Fruit fly (Drosophila melanogaster): ENCODE measurements around the gene mrt.
A peak's percentile ranks its signal among the peaks of the same experiment; 100 is the strongest.

mrt gene

DNA sequence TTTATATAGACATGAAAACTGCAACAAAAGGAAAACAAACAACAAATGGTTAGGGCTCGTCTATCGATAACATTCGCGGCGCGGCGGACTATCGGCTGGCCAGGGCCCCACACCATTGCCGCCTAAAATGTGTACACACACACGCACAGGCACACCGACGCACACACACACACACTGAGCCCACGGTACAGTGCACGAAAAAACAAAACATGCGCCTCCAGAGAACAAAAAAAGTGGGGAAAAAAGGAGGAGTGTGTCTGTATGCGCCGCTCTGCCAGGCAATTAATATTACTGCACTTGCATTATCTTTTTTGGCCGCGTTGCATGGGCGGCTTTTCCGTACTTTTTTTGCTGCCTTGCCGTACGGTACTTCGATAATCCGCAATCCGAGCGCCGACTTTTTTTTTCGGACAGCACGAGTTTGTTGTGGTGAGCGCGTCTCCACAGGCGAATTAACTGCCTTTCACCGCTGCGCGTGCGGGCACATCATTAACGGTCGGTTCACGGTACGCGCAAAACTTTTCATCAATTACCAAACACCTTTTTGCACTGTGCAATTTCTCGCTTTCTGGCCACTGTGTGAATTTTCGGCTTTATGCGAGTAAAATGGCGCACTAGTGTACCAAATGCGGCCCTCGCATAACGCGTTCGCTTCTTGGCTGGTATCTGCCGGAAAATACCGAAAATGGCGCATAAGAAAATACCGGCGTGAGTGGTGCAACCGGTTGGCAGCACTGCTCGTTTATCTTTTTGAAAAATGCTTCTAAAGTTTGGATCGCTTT is 18.8 kb downstream of the mrt start, which contains the start of gene woc (continued):
- TF ChIP-seq CG14014 (GFP tag; IDR thresholded peaks at IDR 0.05): peak; percentile 45; the same call in 1 of the 2 replicates
- no peak for TF ChIP-seq H2.0 (GFP tag; IDR thresholded peaks at IDR 0.05)
- no peak for TF ChIP-seq CG13894 (tag; optimal IDR thresholded peaks at IDR 0.05)
- peak; percentile 66 for TF ChIP-seq CG7556 (GFP tag; optimal IDR thresholded peaks at IDR 0.05)
- TF ChIP-seq ken (GFP tag; IDR thresholded peaks at IDR 0.05): no peak; the same call in 2 of the 3 replicates
- peak; percentile 74 for TF ChIP-seq CG4617 (GFP tag; optimal IDR thresholded peaks at IDR 0.05; ENCODE audit: borderline replicate concordance)
- peak; percentile 73 for TF ChIP-seq CG30403 (GFP tag; optimal IDR thresholded peaks at IDR 0.05)
- TF ChIP-seq ci (GFP tag; IDR thresholded peaks at IDR 0.05): peak; percentile 69; the same call in 2 of the 3 replicates
- TF ChIP-seq fu2 (GFP tag; optimal IDR thresholded peaks at IDR 0.05): peak; percentile 81
- TF ChIP-seq wdn (GFP tag; IDR thresholded peaks at IDR 0.05): peak; percentile 69
- no peak for TF ChIP-seq CG13296 (GFP tag; optimal IDR thresholded peaks at IDR 0.05)
- TF ChIP-seq CG9727 (GFP tag; optimal IDR thresholded peaks at IDR 0.05): peak; percentile 64
- no peak for TF ChIP-seq CG43689 (GFP tag; IDR thresholded peaks at IDR 0.05)
- peak; percentile 3 for TF ChIP-seq CG7987 (GFP tag; optimal IDR thresholded peaks at IDR 0.05)
- no peak for TF ChIP-seq CG17612 (GFP tag; IDR thresholded peaks at IDR 0.05)
- TF ChIP-seq CG6175 (GFP tag; IDR thresholded peaks at IDR 0.05): no peak
- peak; percentile 26; the same call in 1 of the 2 replicates for TF ChIP-seq CG11696 (GFP tag; IDR thresholded peaks at IDR 0.05)
- peak; percentile 89 for TF ChIP-seq bbx (GFP tag; IDR thresholded peaks at IDR 0.05; ENCODE audit: partially characterized antibody)
- TF ChIP-seq CG13123 (GFP tag; optimal IDR thresholded peaks at IDR 0.05): no peak
- TF ChIP-seq HmgZ (tag; optimal IDR thresholded peaks at IDR 0.05): peak; percentile 49
- TF ChIP-seq HLH3B (GFP tag; IDR thresholded peaks at IDR 0.05): peak; percentile 52; the same call in 1 of the 2 replicates
- peak; percentile 91 for TF ChIP-seq D (optimal IDR thresholded peaks at IDR 0.05)
- no peak for TF ChIP-seq D (GFP tag; optimal IDR thresholded peaks at IDR 0.05)
- TF ChIP-seq Drgx (GFP tag; IDR thresholded peaks at IDR 0.05): peak; percentile 74
- TF ChIP-seq CG33557 (GFP tag; optimal IDR thresholded peaks at IDR 0.05): no peak
- peak; percentile 85 for TF ChIP-seq HLH4C (GFP tag; IDR thresholded peaks at IDR 0.05; ENCODE audit: partially characterized antibody)
- TF ChIP-seq slou (GFP tag; optimal IDR thresholded peaks at IDR 0.05): no peak
- no peak for TF ChIP-seq CG15514 (GFP tag; optimal IDR thresholded peaks at IDR 0.05)
- peak; percentile 28; the same call in 1 of the 3 replicates for TF ChIP-seq Optix (GFP tag; IDR thresholded peaks at IDR 0.05)
- no peak for TF ChIP-seq CG18764 (GFP tag; optimal IDR thresholded peaks at IDR 0.05)
- TF ChIP-seq trh (GFP tag; optimal IDR thresholded peaks at IDR 0.05): peak; percentile 17
- TF ChIP-seq prd (optimal IDR thresholded peaks at IDR 0.05): no peak
- peak; percentile 69; the same call in 2 of the 3 replicates for TF ChIP-seq prd (GFP tag; IDR thresholded peaks at IDR 0.05)
- TF ChIP-seq Med (GFP tag): peak; percentile 93
- no peak for TF ChIP-seq lab (GFP tag; optimal IDR thresholded peaks at IDR 0.05)
- TF ChIP-seq bigmax (GFP tag; optimal IDR thresholded peaks at IDR 0.05): peak; percentile 40
- TF ChIP-seq CG1602 (GFP tag; optimal IDR thresholded peaks at IDR 0.05): peak; percentile 45
- no peak for TF ChIP-seq crol (GFP tag; IDR thresholded peaks at IDR 0.05)
- peak; percentile 93 for TF ChIP-seq CG7928 (GFP tag; optimal IDR thresholded peaks at IDR 0.05)
- TF ChIP-seq CG14667 (GFP tag; IDR thresholded peaks at IDR 0.05): no peak
- no peak for TF ChIP-seq CG10321 (GFP tag; IDR thresholded peaks at IDR 0.05)
- peak; percentile 97 for TF ChIP-seq phol (tag; optimal IDR thresholded peaks at IDR 0.05)
- peak; percentile 55 for TF ChIP-seq HmgD (GFP tag; optimal IDR thresholded peaks at IDR 0.05)
- TF ChIP-seq CG8388 (GFP tag; optimal IDR thresholded peaks at IDR 0.05): peak; percentile 99
- no peak for TF ChIP-seq CG7745 (tag; optimal IDR thresholded peaks at IDR 0.05)
- TF ChIP-seq ac (GFP tag; optimal IDR thresholded peaks at IDR 0.05): no peak
- no peak for TF ChIP-seq ewg (GFP tag; optimal IDR thresholded peaks at IDR 0.05)
- TF ChIP-seq ro (GFP tag; IDR thresholded peaks at IDR 0.05): no peak
- no peak for TF ChIP-seq fru (optimal IDR thresholded peaks at IDR 0.05)
- peak; percentile 71 for TF ChIP-seq hbn (GFP tag; IDR thresholded peaks at IDR 0.05; ENCODE audit: partially characterized antibody)
